Fruit fly (Drosophila melanogaster) whole organism, embryonic: ENCODE measurements around the gene TwdlX.

ENCODE experiments used
- Abd-B ChIP-seq: fragments of 200-800 bp; sonication (Bioruptor generic); optimal IDR thresholded peaks from 2 replicates; lab custom pipeline; 2018; ENCODE audit warnings: missing biosample characterization, mild to moderate bottlenecking, missing genetic modification characterization, moderate library complexity
- Camta ChIP-seq: fragments of 200-800 bp; sonication (Bioruptor generic); optimal IDR thresholded peaks from 2 replicates; lab custom pipeline; 2016; ENCODE audit warnings: missing biosample characterization, missing genetic modification characterization
- en ChIP-seq: fragments of 200-800 bp; sonication (Bioruptor generic); optimal IDR thresholded peaks from 2 replicates; lab custom pipeline; 2016; ENCODE audit warnings: missing biosample characterization, missing genetic modification characterization
- tna ChIP-seq: fragments of 200-800 bp; sonication (Bioruptor generic); IDR thresholded peaks from 2 replicates; pipeline ENCODE4 v1.3.6; 2022; ENCODE audit warnings: missing biosample characterization, missing genetic modification characterization; ENCODE audit not compliant: partially characterized antibody
- vvl ChIP-seq: fragments of 200-800 bp; sonication (Bioruptor generic); IDR thresholded peaks from 2 replicates; pipeline ENCODE4 v1.3.6; 2022; ENCODE audit warnings: missing biosample characterization, missing genetic modification characterization

DNA sequence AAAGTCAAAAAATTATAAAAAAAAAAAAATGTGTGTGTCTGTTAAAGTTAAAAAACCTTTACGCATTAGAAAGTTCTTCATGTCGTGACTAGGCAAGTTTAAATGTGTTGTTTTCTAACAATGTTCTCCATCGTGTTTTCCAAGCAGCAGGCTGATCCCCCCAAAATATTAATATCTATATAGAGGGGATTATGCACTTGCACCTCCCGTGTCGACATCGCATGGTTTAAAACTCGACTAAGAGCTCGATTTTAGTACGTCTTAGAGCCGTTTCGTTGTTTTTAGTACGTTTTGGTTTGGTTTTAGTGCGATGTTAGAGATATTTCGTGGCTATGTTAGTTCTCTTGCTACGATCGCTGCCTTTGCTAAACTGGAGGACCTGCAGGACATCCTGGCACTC lies 22.2 kb downstream of the TwdlX start:
- no peak for TF ChIP-seq tna (GFP tag; lab: Robert Waterston, UW)
- no peak for TF ChIP-seq en (GFP tag; lab: Kevin White, UChicago)
- no peak for TF ChIP-seq Camta (GFP tag; lab: Kevin White, UChicago)
- TF ChIP-seq Abd-B (GFP tag; lab: Kevin White, UChicago): no peak
- TF ChIP-seq vvl (GFP tag; lab: Robert Waterston, UW): no peak
